Worm (Caenorhabditis elegans) whole organism, L4/young adult: ENCODE data around the gene sre-40.

Experiments used
- W03F9.2 ChIP-seq: fragments of 150-350 bp; optimal IDR thresholded peaks from 2 replicates; lab custom pipeline; 2014; ENCODE audit warnings: missing biosample characterization, missing genetic modification characterization
- dao-5 ChIP-seq: sonication (generic microtip); optimal IDR thresholded peaks from 2 replicates; lab custom pipeline; 2016; ENCODE audit warnings: missing genotype, missing genetic modification characterization, moderate library complexity, missing compliant biosample characterization
- him-1 ChIP-seq: sonication (generic microtip); optimal IDR thresholded peaks from 2 replicates; lab custom pipeline; 2016; ENCODE audit warnings: missing genotype, missing genetic modification reagents, missing genetic modification characterization, missing compliant biosample characterization

ce11 chrII:4640748-4641147, 42.8 kb downstream of the sre-40 start:
- no peak for TF ChIP-seq dao-5 (tag; lab: Kevin White, UChicago)
- no peak for TF ChIP-seq him-1
- no peak for TF ChIP-seq W03F9.2
